Worm (Caenorhabditis elegans) whole organism, L4 larva: Measurements from ENCODE around the gene B0546.4.

ENCODE experiments used
- F44E2.7 ChIP-seq: fragments of 200-800 bp; sonication (Bioruptor generic); IDR thresholded peaks from 2 replicates; pipeline ENCODE4 v2.1.2; 2022; ENCODE audit warnings: missing genetic modification characterization, missing compliant biosample characterization
- F49E8.2 ChIP-seq: sonication (generic microtip); optimal IDR thresholded peaks from 2 replicates; lab custom pipeline; 2016; ENCODE audit warnings: missing compliant biosample characterization, mild to moderate bottlenecking, missing genetic modification characterization, borderline replicate concordance
- T20F7.1 ChIP-seq: fragments of 200-800 bp; sonication (Bioruptor generic); optimal IDR thresholded peaks from 2 replicates; lab custom pipeline; 2018; ENCODE audit warnings: mild to moderate bottlenecking, missing genetic modification characterization, missing compliant biosample characterization
- T26A8.4 ChIP-seq: fragments of 200-800 bp; sonication (Bioruptor generic); IDR thresholded peaks from 2 replicates; pipeline ENCODE4 v1.3.6; 2022; ENCODE audit warnings: missing genetic modification characterization, missing compliant biosample characterization
- ZK546.5 ChIP-seq, 2 experiments: sonication (generic microtip); optimal IDR thresholded peaks; 2 replicates each; lab custom pipeline; 2017; ENCODE audit warnings: missing biosample characterization in 2 of 2, missing genetic modification characterization in 2 of 2
- ama-1 ChIP-seq: fragments of 150-350 bp; optimal IDR thresholded peaks from 2 replicates; lab custom pipeline; 2014; ENCODE audit warnings: inconsistent platforms, mixed read lengths
- arid-1 ChIP-seq: fragments of 200-800 bp; sonication (Bioruptor generic); conservative IDR thresholded peaks from 2 replicates; pipeline ENCODE4 v1.3.6; 2022; ENCODE audit warnings: missing genetic modification reagents, missing genetic modification characterization, missing compliant biosample characterization
- attf-4 ChIP-seq: sonication (generic microtip); optimal IDR thresholded peaks from 3 replicates; lab custom pipeline; 2017; ENCODE audit warnings: missing biosample characterization, missing genetic modification characterization
- ceh-44 ChIP-seq: fragments of 200-800 bp; sonication (Bioruptor generic); IDR thresholded peaks from 2 replicates; pipeline ENCODE4 v1.3.6; 2022; ENCODE audit warnings: missing genetic modification reagents, missing genetic modification characterization, missing compliant biosample characterization
- ces-1 ChIP-seq: fragments of 150-350 bp; sonication (generic microtip); optimal IDR thresholded peaks from 4 replicates; lab custom pipeline; 2014; ENCODE audit warnings: missing biosample characterization, missing genetic modification reagents, missing genetic modification characterization
- cey-2 ChIP-seq: sonication (generic microtip); optimal IDR thresholded peaks from 3 replicates; lab custom pipeline; 2017; ENCODE audit warnings: missing genetic modification characterization, mild to moderate bottlenecking, missing compliant biosample characterization, antibody characterized with exemption, borderline replicate concordance; ENCODE audit not compliant: insufficient read depth
- daf-16 ChIP-seq, 3 experiments: sonication (generic microtip); optimal IDR thresholded peaks; 2 replicates each; lab custom pipeline; 2016 to 2017; ENCODE audit warnings: missing genetic modification characterization in 3 of 3, missing genetic modification reagents in 3 of 3, mild to moderate bottlenecking in 2 of 3, missing compliant biosample characterization in 2 of 3, missing biosample characterization in 1 of 3, moderate library complexity in 1 of 3
- daf-19 ChIP-seq: fragments of 200-800 bp; sonication (Bioruptor generic); conservative IDR thresholded peaks from 2 replicates; pipeline ENCODE4 v1.3.6; 2022; ENCODE audit warnings: missing genetic modification characterization, missing compliant biosample characterization
- dmd-6 ChIP-seq: fragments of 200-800 bp; sonication (Bioruptor generic); IDR thresholded peaks from 2 replicates; pipeline ENCODE4 v1.3.6; 2022; ENCODE audit warnings: missing genetic modification reagents, missing genetic modification characterization, missing compliant biosample characterization
- dpl-1 ChIP-seq: fragments of 150-350 bp; optimal IDR thresholded peaks from 2 replicates; lab custom pipeline; 2014; ENCODE audit warnings: missing biosample characterization, missing genetic modification reagents, missing genetic modification characterization
- dve-1 ChIP-seq: sonication (generic microtip); optimal IDR thresholded peaks from 2 replicates; lab custom pipeline; 2017; ENCODE audit warnings: antibody characterized with exemption, mild to moderate bottlenecking, missing genetic modification characterization, missing compliant biosample characterization; ENCODE audit not compliant: insufficient read depth
- egl-27 ChIP-seq: sonication (generic microtip); optimal IDR thresholded peaks from 3 replicates; lab custom pipeline; 2017; ENCODE audit warnings: missing biosample characterization, missing genetic modification reagents, missing genetic modification characterization
- egl-43 ChIP-seq: fragments of 200-800 bp; sonication (Bioruptor generic); IDR thresholded peaks from 2 replicates; pipeline ENCODE4 v1.3.6; 2022; ENCODE audit warnings: missing genetic modification reagents, missing genetic modification characterization, missing compliant biosample characterization
- fkh-10 ChIP-seq: fragments of 150-350 bp; optimal IDR thresholded peaks from 2 replicates; lab custom pipeline; 2014; ENCODE audit warnings: missing biosample characterization, missing genetic modification reagents, missing genetic modification characterization
- gei-8 ChIP-seq: fragments of 200-800 bp; sonication (Bioruptor generic); optimal IDR thresholded peaks from 2 replicates; lab custom pipeline; 2018; ENCODE audit warnings: mild to moderate bottlenecking, missing genetic modification characterization, missing compliant biosample characterization
- hif-1 ChIP-seq, 2 experiments: sonication (generic microtip); optimal IDR thresholded peaks; 2 replicates each; lab custom pipeline; 2016 to 2017; ENCODE audit warnings: missing compliant biosample characterization in 2 of 2, missing genetic modification characterization in 2 of 2, missing genetic modification reagents in 2 of 2, missing genotype in 2 of 2, mild to moderate bottlenecking in 1 of 2
- jun-1 ChIP-seq: fragments of 150-350 bp; optimal IDR thresholded peaks from 2 replicates; lab custom pipeline; 2014; ENCODE audit warnings: missing biosample characterization, missing genetic modification reagents, missing genetic modification characterization
- lim-7 ChIP-seq: fragments of 200-800 bp; sonication (Bioruptor generic); IDR thresholded peaks from 2 replicates; pipeline ENCODE4 v1.3.6; 2022; ENCODE audit warnings: missing genetic modification characterization, missing compliant biosample characterization
- lin-1 ChIP-seq: fragments of 200-800 bp; sonication (Bioruptor generic); IDR thresholded peaks from 2 replicates; pipeline ENCODE4 v1.3.6; 2022; ENCODE audit warnings: missing genetic modification reagents, missing genetic modification characterization, missing compliant biosample characterization
- lin-13 ChIP-seq: fragments of 150-350 bp; optimal IDR thresholded peaks from 2 replicates; lab custom pipeline; 2014; ENCODE audit warnings: missing biosample characterization, missing genetic modification reagents, missing genetic modification characterization
- lin-38 ChIP-seq: fragments of 200-800 bp; sonication (Bioruptor generic); IDR thresholded peaks from 2 replicates; pipeline ENCODE4 v1.3.6; 2022; ENCODE audit warnings: missing genetic modification reagents, missing genetic modification characterization, missing compliant biosample characterization
- lin-39 ChIP-seq: fragments of 150-350 bp; optimal IDR thresholded peaks from 2 replicates; lab custom pipeline; 2014; ENCODE audit warnings: missing biosample characterization, missing genetic modification reagents, missing genetic modification characterization
- lsy-2 ChIP-seq, 2 experiments: fragments of 150-350 bp in 1 of 2; sonication (generic microtip) in 1 of 2; optimal IDR thresholded peaks; 2 replicates each; lab custom pipeline; 2014 to 2017; ENCODE audit warnings: missing biosample characterization in 2 of 2, missing genetic modification characterization in 2 of 2
- madf-5 ChIP-seq, 2 experiments: fragments of 200-800 bp; sonication (Bioruptor generic); IDR thresholded peaks; 2 replicates each; pipeline ENCODE4 v1.3.6; 2022; ENCODE audit warnings: missing compliant biosample characterization in 2 of 2, missing genetic modification characterization in 2 of 2
- mdt-29 ChIP-seq: fragments of 200-800 bp; sonication (Bioruptor generic); IDR thresholded peaks from 2 replicates; pipeline ENCODE4 v1.3.6; 2022; ENCODE audit warnings: missing genetic modification reagents, missing genetic modification characterization, missing compliant biosample characterization
- mep-1 ChIP-seq: fragments of 150-350 bp; sonication (generic microtip); optimal IDR thresholded peaks from 3 replicates; lab custom pipeline; 2014; ENCODE audit warnings: missing biosample characterization, missing genetic modification characterization
- mes-2 ChIP-seq: sonication (generic microtip); optimal IDR thresholded peaks from 2 replicates; lab custom pipeline; 2016; ENCODE audit warnings: missing genotype, mild to moderate bottlenecking, missing genetic modification characterization, missing compliant biosample characterization; ENCODE audit not compliant: poor library complexity, severe bottlenecking
- mxl-2 ChIP-seq: fragments of 200-800 bp; sonication (Bioruptor generic); conservative IDR thresholded peaks from 2 replicates; pipeline ENCODE4 v1.3.6; 2022; ENCODE audit warnings: missing genetic modification reagents, missing genetic modification characterization, missing compliant biosample characterization
- mxl-3 ChIP-seq: fragments of 200-800 bp; sonication (Bioruptor generic); optimal IDR thresholded peaks from 2 replicates; lab custom pipeline; 2018; ENCODE audit warnings: mild to moderate bottlenecking, missing genetic modification characterization, missing compliant biosample characterization
- nhr-102 ChIP-seq: sonication (generic microtip); optimal IDR thresholded peaks from 2 replicates; lab custom pipeline; 2016; ENCODE audit warnings: mild to moderate bottlenecking, missing genetic modification characterization, moderate library complexity, missing compliant biosample characterization
- nhr-77 ChIP-seq: fragments of 150-350 bp; optimal IDR thresholded peaks from 2 replicates; lab custom pipeline; 2014; ENCODE audit warnings: missing biosample characterization, missing genetic modification characterization
- pha-4 ChIP-seq, 2 experiments: fragments of 150-350 bp in 1 of 2; fragments of 200-800 bp in 1 of 2; sonication (Bioruptor generic) in 1 of 2; IDR thresholded peaks in 1 of 2; optimal IDR thresholded peaks in 1 of 2; 2 replicates each; pipeline versions ENCODE4 v1.3.6 to Lab custom; 2014 to 2022; ENCODE audit warnings: missing genetic modification characterization in 2 of 2, missing genetic modification reagents in 2 of 2, missing biosample characterization in 1 of 2, missing compliant biosample characterization in 1 of 2
- saeg-2 ChIP-seq: fragments of 200-800 bp; sonication (Bioruptor generic); IDR thresholded peaks from 2 replicates; pipeline ENCODE4 v1.3.6; 2022; ENCODE audit warnings: missing genetic modification reagents, missing genetic modification characterization, missing compliant biosample characterization
- sdz-12 ChIP-seq: fragments of 200-800 bp; sonication (Bioruptor generic); optimal IDR thresholded peaks from 2 replicates; lab custom pipeline; 2018; ENCODE audit warnings: mild to moderate bottlenecking, missing genetic modification characterization, missing compliant biosample characterization
- snpc-1.2 ChIP-seq: fragments of 200-800 bp; sonication (Bioruptor generic); IDR thresholded peaks from 2 replicates; pipeline ENCODE4 v1.3.6; 2022; ENCODE audit warnings: missing genetic modification reagents, missing genetic modification characterization, missing compliant biosample characterization
- spr-3 ChIP-seq: fragments of 200-800 bp; sonication (Bioruptor generic); optimal IDR thresholded peaks from 2 replicates; lab custom pipeline; 2018; ENCODE audit warnings: mild to moderate bottlenecking, missing genetic modification characterization, missing compliant biosample characterization
- tag-97 ChIP-seq: fragments of 200-800 bp; sonication (Bioruptor generic); IDR thresholded peaks from 2 replicates; pipeline ENCODE4 v1.3.6; 2022; ENCODE audit warnings: missing genetic modification characterization, missing compliant biosample characterization
- unc-130 ChIP-seq: sonication (generic microtip); optimal IDR thresholded peaks from 2 replicates; lab custom pipeline; 2016; ENCODE audit warnings: missing genetic modification reagents, missing genetic modification characterization, missing compliant biosample characterization
- unc-62 ChIP-seq, 3 experiments: fragments of 150-350 bp in 1 of 3; sonication (generic microtip); optimal IDR thresholded peaks in 2 of 3; peaks in 1 of 3; 1 replicate in 1 of 3; 2 replicates in 2 of 3; lab custom pipeline; 2014 to 2017; ENCODE audit warnings: missing biosample characterization in 3 of 3, missing genetic modification characterization in 3 of 3, missing genetic modification reagents in 3 of 3, missing genotype in 1 of 3
- zag-1 ChIP-seq: fragments of 150-350 bp; optimal IDR thresholded peaks from 2 replicates; lab custom pipeline; 2014; ENCODE audit warnings: missing biosample characterization, missing genetic modification characterization
- zfp-3 ChIP-seq: fragments of 200-800 bp; sonication (Bioruptor generic); conservative IDR thresholded peaks from 2 replicates; pipeline ENCODE4 v1.3.6; 2022; ENCODE audit warnings: missing genetic modification reagents, missing genetic modification characterization, missing compliant biosample characterization
- zip-11 ChIP-seq: fragments of 200-800 bp; sonication (Bioruptor generic); IDR thresholded peaks from 2 replicates; pipeline ENCODE4 v1.3.6; 2022; ENCODE audit warnings: missing genetic modification characterization, missing compliant biosample characterization
- zip-2 ChIP-seq: fragments of 150-350 bp; optimal IDR thresholded peaks from 2 replicates; lab custom pipeline; 2014; ENCODE audit warnings: missing biosample characterization, missing genetic modification characterization

B0546.4 gene

DNA sequence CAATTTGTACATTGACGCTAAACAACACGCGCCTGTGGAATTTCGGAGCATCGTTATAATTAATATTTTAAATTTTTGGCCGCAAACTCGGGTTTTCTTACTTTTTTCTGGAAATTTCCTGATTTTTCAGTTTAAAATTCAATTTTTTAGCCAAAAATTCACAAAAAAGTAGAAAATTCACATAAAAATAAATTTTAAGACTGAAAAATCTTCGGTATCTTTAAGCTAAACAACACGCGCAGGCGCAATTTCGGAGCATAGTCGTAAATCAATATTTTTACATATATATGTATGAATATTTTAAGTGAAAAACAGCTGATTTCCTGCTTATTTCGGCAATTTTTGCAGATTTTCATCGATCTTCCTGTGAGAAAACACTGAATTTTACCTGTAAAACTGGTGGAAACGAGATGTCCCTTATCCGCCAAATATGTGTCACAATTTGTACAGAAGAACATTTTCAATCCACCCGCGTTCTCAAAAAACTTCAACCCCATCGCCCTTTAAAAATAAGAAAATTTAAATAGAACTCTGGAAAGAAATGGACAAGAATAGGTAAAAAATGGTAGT lies 1.5 kb downstream of the B0546.4 start, which contains the start of gene B0546.3 (continued):
- TF ChIP-seq zfp-3 (GFP tag; lab: Robert Waterston, UW) (0 out of 2 replicates have a peak, but pooled peaks have one; percentile 31), dmd-6 (GFP tag; lab: Robert Waterston, UW) (no peak), lin-38 (peak; percentile 43), daf-16 (GFP tag; optimal IDR thresholded peaks at IDR 0.05; lab: Kevin White, UChicago) (no peak), daf-16 (tag; optimal IDR thresholded peaks at IDR 0.05; lab: Kevin White, UChicago) (peak; percentile 6), F44E2.7 (GFP tag; lab: Robert Waterston, UW) (no peak), unc-130 (GFP tag; lab: Kevin White, UChicago) (no peak), spr-3 (GFP tag; lab: Kevin White, UChicago) (no peak), unc-62 (GFP tag; optimal IDR thresholded peaks at IDR 0.05 in 1 of 2; lab: Kevin White, UChicago) (no peak), unc-62 (tag; optimal IDR thresholded peaks at IDR 0.05; lab: Kevin White, UChicago) (no peak), egl-43 (no peak), T26A8.4 (GFP tag; lab: Robert Waterston, UW) (peak; percentile 60; the same call in 1 of the 2 replicates), ces-1 (no peak), lin-1 (GFP tag; lab: Robert Waterston, UW) (no peak), T20F7.1 (GFP tag; lab: Kevin White, UChicago) (peak; percentile 78), lin-39 (tag; lab: Kevin White, UChicago) (no peak), hif-1 (tag; optimal IDR thresholded peaks at IDR 0.05; lab: Kevin White, UChicago) (no peak), zag-1 (no peak), dve-1 (tag; lab: Kevin White, UChicago) (peak; percentile 27), pha-4 (GFP tag; IDR thresholded peaks at IDR 0.05; lab: Robert Waterston, UW) (no peak), pha-4 (tag; optimal IDR thresholded peaks at IDR 0.05; lab: Kevin White, UChicago) (no peak), gei-8 (GFP tag; lab: Kevin White, UChicago) (no peak), nhr-77 (tag; lab: Kevin White, UChicago) (no peak), arid-1 (GFP tag; lab: Robert Waterston, UW) (no peak), ceh-44 (GFP tag; lab: Robert Waterston, UW) (no peak), daf-19 (GFP tag; lab: Robert Waterston, UW) (no peak), cey-2 (tag; lab: Kevin White, UChicago) (no peak), saeg-2 (GFP tag; lab: Robert Waterston, UW) (no peak), F49E8.2 (no peak), fkh-10 (no peak), mxl-3 (no peak), mxl-2 (GFP tag; lab: Robert Waterston, UW) (no peak), ZK546.5 (tag; optimal IDR thresholded peaks at IDR 0.05; lab: Kevin White, UChicago) (no peak), mes-2 (tag; lab: Kevin White, UChicago) (no peak), mep-1 (tag; lab: Kevin White, UChicago) (no peak), lin-13 (GFP tag; lab: Kevin White, UChicago) (no peak), madf-5 (GFP tag; IDR thresholded peaks at IDR 0.05; lab: Robert Waterston, UW) (no peak), lsy-2 (tag; optimal IDR thresholded peaks at IDR 0.05; lab: Kevin White, UChicago) (peak in 1 of 2 experiments; percentile 18), zip-11 (no peak), dpl-1 (GFP tag; lab: Kevin White, UChicago) (no peak), jun-1 (tag; lab: Kevin White, UChicago) (no peak), attf-4 (tag; lab: Kevin White, UChicago) (no peak), sdz-12 (GFP tag; lab: Kevin White, UChicago) (peak; percentile 43), lim-7 (GFP tag; lab: Robert Waterston, UW) (no peak), snpc-1.2 (GFP tag; lab: Robert Waterston, UW) (no peak), tag-97 (GFP tag; lab: Robert Waterston, UW) (no peak), nhr-102 (tag; lab: Kevin White, UChicago) (peak; percentile 6), zip-2 (tag; lab: Kevin White, UChicago) (no peak), mdt-29 (no peak), egl-27 (no peak), ama-1 (lab: Kevin White, UChicago) (peak; percentile 58)
